Worm (Caenorhabditis elegans) whole organism, late embryonic: ENCODE results near the gene R53.4.

Experiments used
- F13H6.1 ChIP-seq: sonication (generic microtip); optimal IDR thresholded peaks from 2 replicates; lab custom pipeline; 2016; ENCODE audit warnings: missing genetic modification characterization, missing compliant biosample characterization
- ama-1 ChIP-seq: fragments of 150-350 bp; optimal IDR thresholded peaks from 2 replicates; lab custom pipeline; 2014
- ceh-2 ChIP-seq: sonication (generic microtip); optimal IDR thresholded peaks from 2 replicates; lab custom pipeline; 2016; ENCODE audit warnings: missing genotype, missing genetic modification characterization, missing compliant biosample characterization
- ceh-30 ChIP-seq: fragments of 150-350 bp; optimal IDR thresholded peaks from 2 replicates; lab custom pipeline; 2014; ENCODE audit warnings: missing biosample characterization, missing genetic modification characterization
- ceh-48 ChIP-seq: sonication (generic microtip); optimal IDR thresholded peaks from 2 replicates; lab custom pipeline; 2016; ENCODE audit warnings: missing genetic modification characterization, inconsistent platforms, missing compliant biosample characterization
- dve-1 ChIP-seq: sonication (generic microtip); optimal IDR thresholded peaks from 2 replicates; lab custom pipeline; 2017; ENCODE audit warnings: antibody characterized with exemption, mild to moderate bottlenecking, missing genetic modification characterization, missing compliant biosample characterization
- hlh-6 ChIP-seq: sonication (generic microtip); optimal IDR thresholded peaks from 2 replicates; lab custom pipeline; 2016; ENCODE audit warnings: missing genotype, missing genetic modification characterization, missing compliant biosample characterization
- hlh-8 ChIP-seq: sonication (generic microtip); optimal IDR thresholded peaks from 2 replicates; lab custom pipeline; 2016; ENCODE audit warnings: missing genotype, missing genetic modification characterization, missing compliant biosample characterization
- nhr-11 ChIP-seq: fragments of 150-350 bp; optimal IDR thresholded peaks from 2 replicates; lab custom pipeline; 2014; ENCODE audit warnings: missing biosample characterization, missing genetic modification characterization
- tbx-2 ChIP-seq: sonication (generic microtip); optimal IDR thresholded peaks from 2 replicates; lab custom pipeline; 2016; ENCODE audit warnings: missing genetic modification characterization, missing compliant biosample characterization
- unc-3 ChIP-seq, 2 experiments: fragments of 200-800 bp in 1 of 2; sonication (Bioruptor generic) in 1 of 2; sonication (generic microtip) in 1 of 2; conservative IDR thresholded peaks in 1 of 2; optimal IDR thresholded peaks in 1 of 2; 2 replicates each; pipeline versions ENCODE4 v1.3.6 to Lab custom; 2016 to 2022; ENCODE audit warnings: missing compliant biosample characterization in 2 of 2, missing genetic modification characterization in 2 of 2, missing genetic modification reagents in 1 of 2

DNA sequence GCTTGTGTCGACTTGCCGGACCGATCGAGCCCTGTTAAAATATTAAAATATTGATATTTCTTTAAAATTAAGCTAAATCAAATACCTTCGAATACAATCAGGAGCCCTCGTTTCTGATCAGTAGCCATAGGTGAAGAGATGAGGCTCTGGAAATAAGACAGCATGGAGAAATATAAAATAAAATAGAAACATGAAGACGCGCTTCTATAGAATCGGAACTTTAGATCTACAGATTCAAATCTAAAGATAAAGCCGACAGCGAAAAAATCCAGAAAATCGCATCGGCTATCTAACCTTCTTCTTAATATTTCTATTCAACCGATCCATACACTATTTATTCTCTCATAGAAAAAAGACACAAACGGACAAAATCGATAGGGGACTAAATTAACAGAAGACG, 895 bp downstream of the R53.4 start, which contains the start of gene dtmk-1:
- TF ChIP-seq F13H6.1 (tag; lab: Kevin White, UChicago) (no peak), ama-1 (lab: Kevin White, UChicago) (no peak), hlh-8 (tag; lab: Kevin White, UChicago) (no peak), dve-1 (tag; lab: Kevin White, UChicago) (no peak), hlh-6 (tag; lab: Kevin White, UChicago) (no peak), tbx-2 (tag; lab: Kevin White, UChicago) (no peak), nhr-11 (tag; lab: Kevin White, UChicago) (no peak), ceh-30 (no peak), ceh-48 (tag; lab: Kevin White, UChicago) (no peak), unc-3 (GFP tag; conservative IDR thresholded peaks at IDR 0.05; lab: Robert Waterston, UW) (no peak), unc-3 (tag; optimal IDR thresholded peaks at IDR 0.05; lab: Kevin White, UChicago) (no peak), ceh-2 (tag; lab: Kevin White, UChicago) (no peak)
